Fruit fly (Drosophila melanogaster): ENCODE data around the gene CG31522.

dm6 chr3R:4401977-4402589, 60.6 kb downstream of the CG31522 start, which contains the start of gene CG9853:
- TF ChIP-seq fd85E (GFP tag; optimal IDR thresholded peaks at IDR 0.05) (no peak), CG11902 (GFP tag; optimal IDR thresholded peaks at IDR 0.05) (no peak), CG32006 (GFP tag; optimal IDR thresholded peaks at IDR 0.05) (no peak), CG6854 (GFP tag; optimal IDR thresholded peaks at IDR 0.05) (no peak), CG6808 (GFP tag; optimal IDR thresholded peaks at IDR 0.05) (no peak), lz (GFP tag; optimal IDR thresholded peaks at IDR 0.05) (no peak), OdsH (GFP tag; optimal IDR thresholded peaks at IDR 0.05) (no peak)
